Worm (Caenorhabditis elegans): Measurements from ENCODE around the gene nhr-254.

ce11 chrV:376790-377189 is 15.6 kb upstream of the nhr-254 start:
- TF ChIP-seq T22C8.4 (GFP tag; IDR thresholded peaks at IDR 0.05), result no peak
- no peak for TF ChIP-seq tab-1 (GFP tag; IDR thresholded peaks at IDR 0.05)
- TF ChIP-seq flt-1 (GFP tag; IDR thresholded peaks at IDR 0.05), result no peak
- no peak for TF ChIP-seq cog-1 (tag; optimal IDR thresholded peaks at IDR 0.05)
